Worm (Caenorhabditis elegans): ENCODE measurements around the gene npr-35.

npr-35 gene

DNA sequence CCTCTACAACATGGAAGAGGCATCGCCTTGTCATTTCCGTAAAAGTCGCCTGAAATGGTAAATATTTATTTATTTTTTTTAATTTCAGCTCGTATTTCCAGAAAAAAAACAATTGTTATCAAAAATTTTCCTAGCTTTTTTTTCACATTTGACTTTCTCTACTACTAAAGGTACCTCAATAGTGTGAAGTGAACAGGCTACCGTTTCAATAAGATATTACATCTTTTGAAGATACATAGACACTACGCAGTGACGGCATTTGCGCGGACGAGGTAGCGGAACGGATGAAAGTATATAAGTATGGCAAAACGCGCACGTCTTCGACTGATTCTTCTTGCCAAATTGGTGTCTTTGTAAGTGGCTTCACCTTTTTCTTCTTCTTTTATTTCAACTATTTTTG, 9.5 kb downstream of the npr-35 start, which contains the start of gene col-14:
TSS of gene col-14 (plus strand) at position 301 of the 400 bp plus-strand sequence.
- TF ChIP-seq efl-1 (optimal IDR thresholded peaks at IDR 0.05) (no peak), efl-1 (GFP tag; optimal IDR thresholded peaks at IDR 0.05 in 1 of 2) (peak in 1 of 2 experiments; percentile 14), pag-3 (tag; optimal IDR thresholded peaks at IDR 0.05; ENCODE audit: borderline replicate concordance, insufficient read depth) (no peak), ceh-90 (tag; optimal IDR thresholded peaks at IDR 0.05) (no peak), nhr-77 (tag; optimal IDR thresholded peaks at IDR 0.05) (no peak), nhr-76 (tag; optimal IDR thresholded peaks at IDR 0.05) (no peak), pax-3 (tag; optimal IDR thresholded peaks at IDR 0.05) (no peak), ztf-11 (tag; optimal IDR thresholded peaks at IDR 0.05) (no peak), ces-1 (GFP tag; optimal IDR thresholded peaks at IDR 0.05) (no peak)

- TF ChIP-seq ces-1 (GFP tag; optimal IDR thresholded peaks at IDR 0.05) (no peak), skn-1 (tag; optimal IDR thresholded peaks at IDR 0.05) (no peak), zag-1 (tag; optimal IDR thresholded peaks at IDR 0.05) (no peak), tlp-1 (tag; optimal IDR thresholded peaks at IDR 0.05) (no peak), unc-130 (tag; optimal IDR thresholded peaks at IDR 0.05) (no peak), nhr-20 (tag; optimal IDR thresholded peaks at IDR 0.05) (no peak), elt-2 (tag; optimal IDR thresholded peaks at IDR 0.05) (no peak), ceh-88 (GFP tag; IDR thresholded peaks at IDR 0.05) (no peak), dpl-1 (GFP tag; optimal IDR thresholded peaks at IDR 0.05) (no peak), efl-3 (GFP tag; optimal IDR thresholded peaks at IDR 0.05) (no peak), nhr-19 (GFP tag; conservative IDR thresholded peaks at IDR 0.05) (no peak), mab-9 (GFP tag; IDR thresholded peaks at IDR 0.05) (no peak)
Measured at ce11 chrIV:7754114-7754513, 10.5 kb downstream of the npr-35 start.

DNA sequence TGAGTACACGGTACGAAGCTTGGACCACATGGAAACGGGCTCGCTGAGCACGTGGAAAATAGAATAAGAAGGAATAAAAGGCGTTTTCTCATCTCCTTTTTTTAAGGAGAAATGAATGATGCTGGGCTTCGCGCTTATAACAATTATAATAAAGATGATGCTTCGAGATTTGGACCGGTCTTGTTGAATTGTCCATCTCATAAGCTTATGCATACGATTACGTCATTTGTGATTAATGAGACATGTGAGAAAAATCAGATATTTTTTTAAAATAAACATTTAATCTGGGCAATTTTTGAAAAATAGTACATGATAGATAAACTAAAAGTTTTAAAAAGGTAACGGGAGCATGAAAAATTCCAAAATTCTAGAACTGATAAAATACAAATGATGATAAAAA, 13.6 kb downstream of the npr-35 start, which contains the start of gene C46A5.4:
TSS of gene C46A5.4 (minus strand) at position 101 of the 400 bp plus-strand sequence.
- TF ChIP-seq snpc-4 (tag; optimal IDR thresholded peaks at IDR 0.05) (no peak), ztf-11 (tag; optimal IDR thresholded peaks at IDR 0.05) (no peak), ama-1 (optimal IDR thresholded peaks at IDR 0.05) (no peak), unc-98 (GFP tag; IDR thresholded peaks at IDR 0.05) (no peak), unc-30 (tag; optimal IDR thresholded peaks at IDR 0.05) (no peak), nhr-85 (tag) (no peak), ceh-88 (GFP tag; IDR thresholded peaks at IDR 0.05) (no peak), lin-35 (GFP tag; optimal IDR thresholded peaks at IDR 0.05) (no peak), hlh-4 (tag; optimal IDR thresholded peaks at IDR 0.05) (no peak), mab-9 (GFP tag; IDR thresholded peaks at IDR 0.05) (no peak), nhr-47 (tag; optimal IDR thresholded peaks at IDR 0.05) (no peak)

- no peak for TF ChIP-seq mef-2 (tag; optimal IDR thresholded peaks at IDR 0.05)
- TF ChIP-seq nhr-47 (tag; optimal IDR thresholded peaks at IDR 0.05) = no peak
- no peak for TF ChIP-seq unc-86 (tag; optimal IDR thresholded peaks at IDR 0.05)
- no peak for TF ChIP-seq fos-1 (tag; optimal IDR thresholded peaks at IDR 0.05)
- no peak for TF ChIP-seq pax-3 (tag; optimal IDR thresholded peaks at IDR 0.05)
- no peak for TF ChIP-seq unc-98 (GFP tag; IDR thresholded peaks at IDR 0.05)
- TF ChIP-seq unc-30 (tag; optimal IDR thresholded peaks at IDR 0.05) = no peak
- TF ChIP-seq ets-5 (GFP tag; IDR thresholded peaks at IDR 0.05) = no peak
- no peak for TF ChIP-seq ceh-8 (GFP tag; optimal IDR thresholded peaks at IDR 0.05)
- TF ChIP-seq elt-3 (tag; optimal IDR thresholded peaks at IDR 0.05) = no peak
- no peak for TF ChIP-seq lir-3 (tag; optimal IDR thresholded peaks at IDR 0.05; ENCODE audit: poor library complexity)
- no peak for TF ChIP-seq sptf-1 (tag; optimal IDR thresholded peaks at IDR 0.05)
Measured at ce11 chrIV:7759527-7759926, 15.9 kb downstream of the npr-35 start, which contains the start of gene dsb-3. Gene dsb-3, minus strand, starts transcription at chrIV:7759627.

- no peak for TF ChIP-seq blmp-1 (tag; optimal IDR thresholded peaks at IDR 0.05)
- no peak for TF ChIP-seq ceh-90 (tag; optimal IDR thresholded peaks at IDR 0.05)
- no peak for TF ChIP-seq lin-15B (tag; optimal IDR thresholded peaks at IDR 0.05)
- no peak for TF ChIP-seq unc-98 (GFP tag; IDR thresholded peaks at IDR 0.05)
- no peak for TF ChIP-seq xbp-1 (tag; optimal IDR thresholded peaks at IDR 0.05)
- no peak for TF ChIP-seq ztf-11 (tag; optimal IDR thresholded peaks at IDR 0.05)
- no peak for TF ChIP-seq ama-1 (optimal IDR thresholded peaks at IDR 0.05)
Measured at ce11 chrIV:7760117-7760516, 16.5 kb downstream of the npr-35 start, which contains the start of gene del-7. Gene del-7, plus strand, starts transcription at chrIV:7760417.

Measured in whole organism, L1 larva.